Worm (Caenorhabditis elegans): ENCODE measurements around the gene pyk-2.

DNA sequence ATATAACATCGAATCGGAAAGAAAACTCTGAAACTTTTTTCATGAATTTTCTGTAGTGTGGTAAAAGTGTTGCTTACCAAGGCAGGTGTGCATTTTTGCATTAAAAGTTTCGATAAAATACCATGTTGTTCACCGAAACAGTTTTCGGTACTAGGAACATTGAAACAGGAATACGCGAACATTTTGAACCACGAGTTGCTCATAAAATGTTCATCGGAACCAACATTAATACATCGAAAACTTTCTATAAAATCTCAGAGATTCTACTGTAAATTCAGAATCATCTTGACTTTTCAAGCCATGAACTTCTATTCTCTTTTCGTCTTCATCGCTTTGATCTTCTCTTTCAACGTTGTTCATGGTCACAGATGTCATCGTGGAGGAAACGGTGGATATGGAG lies 29.4 kb upstream of the pyk-2 start, which contains the start of gene fipr-15:
- TF ChIP-seq ama-1 (optimal IDR thresholded peaks at IDR 0.05) (no peak), skn-1 (tag; optimal IDR thresholded peaks at IDR 0.05) (no peak), Y55F3AM.14 (GFP tag; optimal IDR thresholded peaks at IDR 0.05) (no peak), mdl-1 (tag; optimal IDR thresholded peaks at IDR 0.05) (no peak), snpc-4 (tag; optimal IDR thresholded peaks at IDR 0.05) (no peak)

All from whole organism, L2 larva.